Worm (Caenorhabditis elegans) whole organism, L4/young adult: ENCODE measurements around the gene C03B1.2.

Experiments used
- dao-5 ChIP-seq: sonication (generic microtip); optimal IDR thresholded peaks from 2 replicates; lab custom pipeline; 2016; ENCODE audit warnings: missing genotype, missing genetic modification characterization, moderate library complexity, missing compliant biosample characterization
- him-1 ChIP-seq: sonication (generic microtip); optimal IDR thresholded peaks from 2 replicates; lab custom pipeline; 2016; ENCODE audit warnings: missing genotype, missing genetic modification reagents, missing genetic modification characterization, missing compliant biosample characterization

- no peak for TF ChIP-seq dao-5 (tag; lab: Kevin White, UChicago)
- TF ChIP-seq him-1 (tag; lab: Kevin White, UChicago): no peak
Measured at ce11 chrX:6323129-6323528, 46.7 kb upstream of the C03B1.2 start, which contains the start of gene col-167.
